Fruit fly (Drosophila melanogaster) whole organism, prepupa: ENCODE data around the gene CG7408.

Experiments used
- Blimp-1 ChIP-seq: fragments of 200-800 bp; sonication (Bioruptor generic); optimal IDR thresholded peaks from 3 replicates; lab custom pipeline; 2017; ENCODE audit warnings: missing biosample characterization, missing genetic modification characterization, mild to moderate bottlenecking, moderate library complexity, missing genetic modification reagents
- CG10669 ChIP-seq: fragments of 200-800 bp; sonication (Bioruptor generic); optimal IDR thresholded peaks from 3 replicates; lab custom pipeline; 2018; ENCODE audit warnings: missing biosample characterization, mild to moderate bottlenecking, missing genetic modification characterization, moderate library complexity
- CG11294 ChIP-seq: fragments of 200-800 bp; sonication (Bioruptor generic); IDR thresholded peaks from 2 replicates; pipeline ENCODE4 v1.3.6; 2022; ENCODE audit warnings: missing biosample characterization, missing genetic modification characterization
- CG11762 ChIP-seq: fragments of 200-800 bp; sonication (Bioruptor generic); optimal IDR thresholded peaks from 3 replicates; lab custom pipeline; 2016; ENCODE audit warnings: missing biosample characterization, missing genetic modification characterization; ENCODE audit not compliant: insufficient read depth
- CG15336 ChIP-seq: fragments of 200-800 bp; sonication (Bioruptor generic); IDR thresholded peaks from 2 replicates; pipeline ENCODE4 v1.3.6; 2022; ENCODE audit warnings: missing biosample characterization, missing genetic modification characterization
- CG16779 ChIP-seq: fragments of 200-800 bp; sonication (Bioruptor generic); optimal IDR thresholded peaks from 3 replicates; lab custom pipeline; 2017; ENCODE audit warnings: missing biosample characterization, mild to moderate bottlenecking, missing genetic modification characterization
- CG3032 ChIP-seq: fragments of 200-800 bp; optimal IDR thresholded peaks from 2 replicates; lab custom pipeline; 2019; ENCODE audit warnings: missing biosample characterization, mild to moderate bottlenecking, missing genetic modification characterization, moderate library complexity
- CG31627 ChIP-seq: fragments of 200-800 bp; sonication (Bioruptor generic); optimal IDR thresholded peaks from 3 replicates; lab custom pipeline; 2016; ENCODE audit warnings: missing biosample characterization, missing genetic modification characterization
- CG32006 ChIP-seq: fragments of 200-800 bp; sonication (Bioruptor generic); optimal IDR thresholded peaks from 3 replicates; lab custom pipeline; 2017; ENCODE audit warnings: missing biosample characterization, mild to moderate bottlenecking, missing genetic modification characterization
- CG34406 ChIP-seq: fragments of 200-800 bp; sonication (Bioruptor generic); optimal IDR thresholded peaks from 3 replicates; lab custom pipeline; 2016; ENCODE audit warnings: missing biosample characterization, missing genetic modification characterization
- CG4318 ChIP-seq: fragments of 200-800 bp; sonication (Bioruptor generic); optimal IDR thresholded peaks from 3 replicates; lab custom pipeline; 2017; ENCODE audit warnings: missing biosample characterization, mild to moderate bottlenecking, missing genetic modification characterization
- CG6163 ChIP-seq: fragments of 200-800 bp; sonication (Bioruptor generic); IDR thresholded peaks from 3 replicates; pipeline ENCODE4 v1.3.6; 2022; ENCODE audit warnings: missing biosample characterization, missing genetic modification characterization
- CG6808 ChIP-seq: fragments of 200-800 bp; sonication (Bioruptor generic); optimal IDR thresholded peaks from 3 replicates; lab custom pipeline; 2017; ENCODE audit warnings: missing biosample characterization, missing genetic modification characterization, mild to moderate bottlenecking, moderate library complexity, missing genetic modification reagents
- CG6854 ChIP-seq: fragments of 200-800 bp; sonication (Bioruptor generic); optimal IDR thresholded peaks from 2 replicates; lab custom pipeline; 2017; ENCODE audit warnings: missing biosample characterization, mild to moderate bottlenecking, missing genetic modification characterization
- CG7368 ChIP-seq: fragments of 200-800 bp; sonication (Bioruptor generic); optimal IDR thresholded peaks from 3 replicates; lab custom pipeline; 2016; ENCODE audit warnings: missing biosample characterization, missing genetic modification characterization
- CG8119 ChIP-seq: fragments of 200-800 bp; sonication (Bioruptor generic); IDR thresholded peaks from 3 replicates; pipeline ENCODE4 v1.3.6; 2022; ENCODE audit warnings: missing biosample characterization, missing genetic modification characterization
- CG8319 ChIP-seq: fragments of 200-800 bp; sonication (Bioruptor generic); optimal IDR thresholded peaks from 3 replicates; lab custom pipeline; 2016; ENCODE audit warnings: missing biosample characterization, missing genetic modification characterization
- CG8632 ChIP-seq: fragments of 200-800 bp; sonication (Bioruptor generic); optimal IDR thresholded peaks from 3 replicates; lab custom pipeline; 2016; ENCODE audit warnings: missing biosample characterization, missing genetic modification characterization
- CG9139 ChIP-seq: fragments of 200-800 bp; sonication (Bioruptor generic); optimal IDR thresholded peaks from 3 replicates; lab custom pipeline; 2017; ENCODE audit warnings: missing biosample characterization, mild to moderate bottlenecking, missing genetic modification characterization
- Eip75B ChIP-seq: fragments of 200-800 bp; sonication (Bioruptor generic); optimal IDR thresholded peaks from 3 replicates; lab custom pipeline; 2016; ENCODE audit warnings: missing biosample characterization, missing genetic modification characterization
- Eip78C ChIP-seq: fragments of 200-800 bp; sonication (Bioruptor generic); peaks from one replicate; lab custom pipeline; 2016; ENCODE audit warnings: missing biosample characterization, missing genetic modification characterization
- Eip93F ChIP-seq: fragments of 200-800 bp; sonication (Bioruptor generic); optimal IDR thresholded peaks from 2 replicates; lab custom pipeline; 2016; ENCODE audit warnings: missing biosample characterization, mild to moderate bottlenecking, missing genetic modification characterization
- Ets21C ChIP-seq: fragments of 200-800 bp; sonication (Bioruptor generic); optimal IDR thresholded peaks from 3 replicates; lab custom pipeline; 2016; ENCODE audit warnings: missing biosample characterization, missing genetic modification characterization
- Ets96B ChIP-seq: fragments of 200-800 bp; optimal IDR thresholded peaks from 2 replicates; lab custom pipeline; 2019; ENCODE audit warnings: missing biosample characterization, mild to moderate bottlenecking, missing genetic modification characterization, moderate library complexity
- Hr39 ChIP-seq: fragments of 200-800 bp; sonication (Bioruptor generic); optimal IDR thresholded peaks from 2 replicates; lab custom pipeline; 2016; ENCODE audit warnings: missing biosample characterization, missing genetic modification characterization
- Hr4 ChIP-seq: fragments of 200-800 bp; sonication (Bioruptor generic); optimal IDR thresholded peaks from 3 replicates; lab custom pipeline; 2016; ENCODE audit warnings: missing biosample characterization, missing genetic modification characterization
- Lpt ChIP-seq: fragments of 200-800 bp; sonication (Bioruptor generic); optimal IDR thresholded peaks from 3 replicates; lab custom pipeline; 2016; ENCODE audit warnings: missing biosample characterization, missing genetic modification characterization
- OdsH ChIP-seq: fragments of 200-800 bp; sonication (Bioruptor generic); optimal IDR thresholded peaks from 3 replicates; lab custom pipeline; 2016; ENCODE audit warnings: missing biosample characterization, missing genetic modification characterization
- Smox ChIP-seq: fragments of 200-800 bp; sonication (Bioruptor generic); optimal IDR thresholded peaks from 3 replicates; lab custom pipeline; 2016; ENCODE audit warnings: missing biosample characterization, missing genetic modification characterization
- Sox102F ChIP-seq: fragments of 200-800 bp; sonication (Bioruptor generic); optimal IDR thresholded peaks from 2 replicates; lab custom pipeline; 2016; ENCODE audit warnings: missing biosample characterization, mild to moderate bottlenecking, missing genetic modification characterization
- Sox14 ChIP-seq: fragments of 200-800 bp; sonication (Bioruptor generic); optimal IDR thresholded peaks from 3 replicates; lab custom pipeline; 2016; ENCODE audit warnings: missing biosample characterization, missing genetic modification characterization
- achi ChIP-seq: fragments of 200-800 bp; sonication (Bioruptor generic); optimal IDR thresholded peaks from 3 replicates; lab custom pipeline; 2016; ENCODE audit warnings: missing biosample characterization, missing genetic modification characterization
- acj6 ChIP-seq: fragments of 200-800 bp; sonication (Bioruptor generic); optimal IDR thresholded peaks from 3 replicates; lab custom pipeline; 2016; ENCODE audit warnings: missing biosample characterization, missing genetic modification characterization
- cyc ChIP-seq: fragments of 200-800 bp; sonication (Bioruptor generic); optimal IDR thresholded peaks from 3 replicates; lab custom pipeline; 2016; ENCODE audit warnings: missing biosample characterization, missing genetic modification characterization
- dsx ChIP-seq: fragments of 200-800 bp; optimal IDR thresholded peaks from 3 replicates; lab custom pipeline; 2019; ENCODE audit warnings: missing biosample characterization, mild to moderate bottlenecking, missing genetic modification characterization, moderate library complexity; ENCODE audit not compliant: poor library complexity, severe bottlenecking
- eg ChIP-seq: fragments of 200-800 bp; sonication (Bioruptor generic); IDR thresholded peaks from 3 replicates; pipeline ENCODE4 v1.3.6; 2022; ENCODE audit warnings: missing biosample characterization, missing genetic modification characterization
- esn ChIP-seq: fragments of 200-800 bp; sonication (Bioruptor generic); optimal IDR thresholded peaks from 2 replicates; lab custom pipeline; 2016; ENCODE audit warnings: missing biosample characterization, mild to moderate bottlenecking, missing genetic modification characterization, moderate library complexity
- fd59A ChIP-seq: fragments of 200-800 bp; sonication (Bioruptor generic); optimal IDR thresholded peaks from 2 replicates; lab custom pipeline; 2017; ENCODE audit warnings: missing biosample characterization, mild to moderate bottlenecking, missing genetic modification characterization, missing genetic modification reagents
- fd85E ChIP-seq: fragments of 200-800 bp; sonication (Bioruptor generic); optimal IDR thresholded peaks from 3 replicates; lab custom pipeline; 2016; ENCODE audit warnings: missing biosample characterization, missing genetic modification characterization
- fkh ChIP-seq: fragments of 200-800 bp; sonication (Bioruptor generic); optimal IDR thresholded peaks from 3 replicates; lab custom pipeline; 2017; ENCODE audit warnings: missing biosample characterization, mild to moderate bottlenecking, missing genetic modification characterization, moderate library complexity
- lz ChIP-seq: fragments of 200-800 bp; sonication (Bioruptor generic); optimal IDR thresholded peaks from 3 replicates; lab custom pipeline; 2016; ENCODE audit warnings: missing biosample characterization, missing genetic modification characterization
- pdm3 ChIP-seq: fragments of 200-800 bp; sonication (Bioruptor generic); optimal IDR thresholded peaks from 3 replicates; lab custom pipeline; 2016; ENCODE audit warnings: missing biosample characterization, missing genetic modification characterization
- salr ChIP-seq, 2 experiments: fragments of 200-800 bp; sonication (Bioruptor generic); optimal IDR thresholded peaks; 3 replicates each; lab custom pipeline; 2016 to 2018; ENCODE audit warnings: missing biosample characterization in 2 of 2, missing genetic modification characterization in 2 of 2, mild to moderate bottlenecking in 1 of 2
- spab ChIP-seq: fragments of 200-800 bp; sonication (Bioruptor generic); optimal IDR thresholded peaks from 2 replicates; lab custom pipeline; 2017; ENCODE audit warnings: missing biosample characterization, mild to moderate bottlenecking, missing genetic modification characterization, missing genetic modification reagents
- ss ChIP-seq, 2 experiments: fragments of 200-800 bp; sonication (Bioruptor generic); optimal IDR thresholded peaks; 2 replicates in 1 of 2; 3 replicates in 1 of 2; lab custom pipeline; 2017 to 2018; ENCODE audit warnings: mild to moderate bottlenecking in 2 of 2, missing biosample characterization in 2 of 2, missing genetic modification characterization in 2 of 2, moderate library complexity in 1 of 2
- svp ChIP-seq: fragments of 200-800 bp; sonication (Bioruptor generic); peaks from one replicate; lab custom pipeline; 2016; ENCODE audit warnings: missing biosample characterization, missing genetic modification characterization
- topi ChIP-seq: fragments of 200-800 bp; sonication (Bioruptor generic); optimal IDR thresholded peaks from 3 replicates; lab custom pipeline; 2016; ENCODE audit warnings: missing biosample characterization, missing genetic modification characterization
- vri ChIP-seq: fragments of 200-800 bp; sonication (Bioruptor generic); optimal IDR thresholded peaks from 3 replicates; lab custom pipeline; 2016; ENCODE audit warnings: missing biosample characterization, mild to moderate bottlenecking, missing genetic modification characterization

CG7408 gene

dm6 chr3L:17907609-17908160, 28.8 kb downstream of the CG7408 start, which contains the start of the genes Prestin and Wdr92:
Gene Prestin, minus strand, starts transcription at chr3L:17907812.
Gene Wdr92, plus strand, starts transcription at chr3L:17908143.
- TF ChIP-seq lz (no peak), CG16779 (peak; percentile 55), cyc (GFP tag; lab: Kevin White, UChicago) (peak; percentile 2), Eip78C (GFP tag; lab: Kevin White, UChicago) (peak; percentile 85), CG7368 (GFP tag; lab: Kevin White, UChicago) (peak; percentile 31), dsx (peak; percentile 60), Eip75B (GFP tag; lab: Kevin White, UChicago) (peak; percentile 50), acj6 (GFP tag; lab: Kevin White, UChicago) (no peak), Sox102F (GFP tag; lab: Kevin White, UChicago) (peak; percentile 35), CG9139 (GFP tag; lab: Kevin White, UChicago) (peak; percentile 12), fkh (GFP tag; lab: Kevin White, UChicago) (no peak), Eip93F (GFP tag; lab: Kevin White, UChicago) (peak; percentile 40), Lpt (GFP tag; lab: Kevin White, UChicago) (peak; percentile 7), Ets21C (GFP tag; lab: Kevin White, UChicago) (no peak), CG6854 (GFP tag; lab: Kevin White, UChicago) (peak; percentile 82), CG8119 (GFP tag; lab: Robert Waterston, UW) (no peak; the same call in 2 of the 3 replicates), OdsH (peak; percentile 8), svp (GFP tag; lab: Kevin White, UChicago) (peak; percentile 92), Hr39 (GFP tag; lab: Kevin White, UChicago) (no peak), ss (GFP tag; optimal IDR thresholded peaks at IDR 0.05; lab: Kevin White, UChicago) (peak; percentile 46 to 61), vri (GFP tag; lab: Kevin White, UChicago) (peak; percentile 76), salr (GFP tag; optimal IDR thresholded peaks at IDR 0.05; lab: Kevin White, UChicago) (no peak), Sox14 (GFP tag; lab: Kevin White, UChicago) (peak; percentile 52), CG8632 (no peak), CG6808 (GFP tag; lab: Kevin White, UChicago) (peak; percentile 36), pdm3 (no peak), CG15336 (GFP tag; lab: Robert Waterston, UW) (peak; percentile 57; the same call in 1 of the 2 replicates), CG6163 (GFP tag; lab: Robert Waterston, UW) (no peak), topi (peak; percentile 24), CG11294 (GFP tag; lab: Robert Waterston, UW) (no peak), eg (GFP tag; lab: Robert Waterston, UW) (peak; percentile 58; the same call in 2 of the 3 replicates), CG10669 (GFP tag; lab: Kevin White, UChicago) (peak; percentile 30), CG3032 (tag; lab: Kevin White, UChicago) (peak; percentile 24), CG8319 (GFP tag; lab: Kevin White, UChicago) (no peak), CG32006 (GFP tag; lab: Kevin White, UChicago) (no peak), Blimp-1 (no peak), Smox (peak; percentile 14), spab (GFP tag; lab: Kevin White, UChicago) (no peak), esn (peak; percentile 21)

dm6 chr3L:17912448-17912847, 33.6 kb downstream of the CG7408 start, which contains the start of gene CG5290:
Gene CG5290, minus strand, starts transcription at chr3L:17912565.
- peak; percentile 5 for TF ChIP-seq CG11762 (GFP tag; lab: Kevin White, UChicago)
- TF ChIP-seq Ets21C (GFP tag; lab: Kevin White, UChicago), result no peak
- peak; percentile 11 for TF ChIP-seq topi
- no peak for TF ChIP-seq fd59A (GFP tag; lab: Kevin White, UChicago)
- TF ChIP-seq salr (GFP tag; optimal IDR thresholded peaks at IDR 0.05; lab: Kevin White, UChicago), result no peak
- TF ChIP-seq CG8319 (GFP tag; lab: Kevin White, UChicago), result no peak
- TF ChIP-seq achi, result no peak
- TF ChIP-seq fkh (GFP tag; lab: Kevin White, UChicago), result peak; percentile 32
- no peak for TF ChIP-seq Eip93F (GFP tag; lab: Kevin White, UChicago)
- TF ChIP-seq Ets96B (tag; lab: Kevin White, UChicago), result peak; percentile 7
- peak; percentile 40 for TF ChIP-seq Smox
- TF ChIP-seq CG4318 (GFP tag; lab: Kevin White, UChicago), result no peak
- TF ChIP-seq CG8119 (GFP tag; lab: Robert Waterston, UW), result no peak
- TF ChIP-seq Sox102F (GFP tag; lab: Kevin White, UChicago), result no peak
- peak; percentile 4 for TF ChIP-seq CG7368 (GFP tag; lab: Kevin White, UChicago)
- TF ChIP-seq CG15336 (GFP tag; lab: Robert Waterston, UW), result no peak
- no peak for TF ChIP-seq Blimp-1
- no peak for TF ChIP-seq CG9139 (GFP tag; lab: Kevin White, UChicago)
- peak; percentile 43 for TF ChIP-seq Hr4
- TF ChIP-seq Hr39 (GFP tag; lab: Kevin White, UChicago), result peak; percentile 41
- peak; percentile 23 for TF ChIP-seq acj6 (GFP tag; lab: Kevin White, UChicago)
- TF ChIP-seq svp (GFP tag; lab: Kevin White, UChicago), result peak; percentile 59
- no peak for TF ChIP-seq CG34406 (GFP tag; lab: Kevin White, UChicago)
- TF ChIP-seq CG10669 (GFP tag; lab: Kevin White, UChicago), result no peak
- no peak for TF ChIP-seq fd85E (GFP tag; lab: Kevin White, UChicago)
- TF ChIP-seq CG31627, result peak; percentile 66
